Worm (Caenorhabditis elegans): Measurements from ENCODE around the gene R74.7.

The R74.7 gene

DNA sequence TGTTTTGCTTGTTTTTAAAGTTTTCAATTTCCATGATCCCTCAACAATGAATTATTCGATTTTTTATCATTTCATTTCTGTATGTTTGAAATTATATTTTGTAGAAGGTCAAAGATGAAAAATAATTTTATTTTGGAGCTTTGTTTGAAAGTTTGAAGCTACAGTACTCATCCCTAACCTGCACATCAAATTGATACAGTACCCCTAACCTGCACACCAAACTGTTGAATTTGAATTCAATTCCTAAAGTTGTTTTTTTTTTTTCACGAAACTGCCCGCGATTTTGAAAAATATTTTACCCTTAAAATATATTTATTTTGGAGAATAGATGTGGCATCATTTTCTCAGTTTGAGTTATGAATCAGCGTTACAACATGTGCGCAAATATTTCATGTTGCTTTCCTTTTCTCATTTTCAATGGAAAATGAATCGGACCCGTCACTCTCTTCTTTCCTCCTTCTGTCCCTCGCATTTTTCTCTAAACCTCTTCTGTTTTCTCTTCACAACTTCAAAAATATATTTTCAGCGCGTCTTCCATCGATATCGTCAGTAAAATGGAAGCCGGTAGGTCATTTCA, 1.6 kb downstream of the R74.7 start, which contains the start of gene R74.8 (continued):
- TF ChIP-seq F22D6.2 (tag; optimal IDR thresholded peaks at IDR 0.05) (no peak), tbx-9 (tag; optimal IDR thresholded peaks at IDR 0.05; ENCODE audit: borderline replicate concordance) (no peak), lin-26 (GFP tag; IDR thresholded peaks at IDR 0.05) (no peak), chd-7 (tag; optimal IDR thresholded peaks at IDR 0.05) (no peak), ets-4 (GFP tag; optimal IDR thresholded peaks at IDR 0.05) (no peak), pbrm-1 (GFP tag; IDR thresholded peaks at IDR 0.05) (no peak), ceh-79 (tag; optimal IDR thresholded peaks at IDR 0.05) (no peak), unc-130 (GFP tag; optimal IDR thresholded peaks at IDR 0.05) (peak; percentile 64), hmg-20 (GFP tag; IDR thresholded peaks at IDR 0.05) (no peak), B0019.2 (GFP tag; conservative IDR thresholded peaks at IDR 0.05) (0 out of 2 replicates have a peak, but pooled peaks have one; percentile 19), unc-62 (GFP tag; optimal IDR thresholded peaks at IDR 0.05) (no peak), ztf-25 (GFP tag; IDR thresholded peaks at IDR 0.05) (no peak), aptf-2 (GFP tag; conservative IDR thresholded peaks at IDR 0.05) (no peak), aptf-3 (GFP tag; IDR thresholded peaks at IDR 0.05) (no peak), mes-4 (tag; optimal IDR thresholded peaks at IDR 0.05) (no peak), madf-8 (GFP tag; conservative IDR thresholded peaks at IDR 0.05) (peak; percentile 62), akir-1 (GFP tag; optimal IDR thresholded peaks at IDR 0.05) (no peak), B0336.3 (GFP tag; IDR thresholded peaks at IDR 0.05) (no peak), atf-7 (tag; optimal IDR thresholded peaks at IDR 0.05) (no peak), F57C9.4 (tag; optimal IDR thresholded peaks at IDR 0.05) (no peak), zim-3 (tag; optimal IDR thresholded peaks at IDR 0.05) (no peak), nhr-80 (tag; optimal IDR thresholded peaks at IDR 0.05) (no peak), madf-3 (GFP tag; IDR thresholded peaks at IDR 0.05) (peak; percentile 82), mxl-1 (tag; optimal IDR thresholded peaks at IDR 0.05) (no peak), ccch-3 (GFP tag; optimal IDR thresholded peaks at IDR 0.05) (no peak), F49E8.2 (tag; optimal IDR thresholded peaks at IDR 0.05; ENCODE audit: insufficient read depth) (peak; percentile 61), repo-1 (tag; optimal IDR thresholded peaks at IDR 0.05) (no peak)

DNA sequence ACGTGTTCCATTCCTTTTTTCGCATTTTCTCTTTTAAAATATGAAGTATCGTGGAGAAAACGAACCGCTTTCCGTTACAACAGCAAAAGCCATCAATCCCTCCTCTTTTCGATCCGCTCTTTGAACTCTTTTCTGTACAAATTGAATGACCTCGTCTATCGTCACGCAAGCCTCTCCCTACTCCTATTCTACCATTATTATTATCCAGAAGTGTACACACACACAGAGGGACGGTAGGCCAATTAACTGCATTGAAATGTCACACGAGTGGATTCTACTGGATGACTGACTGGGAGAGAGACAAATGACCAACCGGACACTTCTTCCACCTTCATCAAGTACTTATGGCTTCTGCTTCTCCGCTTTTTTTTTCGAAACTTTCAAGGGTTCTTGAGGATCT, 4.0 kb downstream of the R74.7 start:
- TF ChIP-seq nhr-179 (tag; optimal IDR thresholded peaks at IDR 0.05): no peak
- TF ChIP-seq ceh-40 (GFP tag; IDR thresholded peaks at IDR 0.05): no peak
- TF ChIP-seq ets-4 (GFP tag; optimal IDR thresholded peaks at IDR 0.05): no peak
- TF ChIP-seq snpc-1.3 (tag; optimal IDR thresholded peaks at IDR 0.05; ENCODE audit: insufficient read depth): peak; percentile 15
- no peak for TF ChIP-seq ama-1 (optimal IDR thresholded peaks at IDR 0.05)
- peak in 1 of 2 experiments; percentile 22 for TF ChIP-seq ama-1 (GFP tag; optimal IDR thresholded peaks at IDR 0.05)
- TF ChIP-seq madf-6 (GFP tag; IDR thresholded peaks at IDR 0.05): peak; percentile 40; the same call in 1 of the 2 replicates
- TF ChIP-seq bed-2 (GFP tag; IDR thresholded peaks at IDR 0.05): no peak
- no peak for TF ChIP-seq ztf-28 (GFP tag; IDR thresholded peaks at IDR 0.05)
- no peak for TF ChIP-seq ccch-3 (GFP tag; optimal IDR thresholded peaks at IDR 0.05)
- 0 out of 2 replicates have a peak, but pooled peaks have one; percentile 19 for TF ChIP-seq ekl-4 (GFP tag; IDR thresholded peaks at IDR 0.05)
- TF ChIP-seq unc-62 (GFP tag; optimal IDR thresholded peaks at IDR 0.05): no peak
- TF ChIP-seq gei-17 (GFP tag; optimal IDR thresholded peaks at IDR 0.05): no peak
- TF ChIP-seq hrde-1 (tag; optimal IDR thresholded peaks at IDR 0.05; ENCODE audit: borderline replicate concordance): peak; percentile 36
- 0 out of 2 replicates have a peak, but pooled peaks have one; percentile 9 for TF ChIP-seq hsf-1 (GFP tag; IDR thresholded peaks at IDR 0.05)
- no peak for TF ChIP-seq snpc-3.4 (tag; optimal IDR thresholded peaks at IDR 0.05)
- peak; percentile 65 for TF ChIP-seq B0336.3 (GFP tag; IDR thresholded peaks at IDR 0.05)
- TF ChIP-seq unc-130 (GFP tag; optimal IDR thresholded peaks at IDR 0.05): no peak
- TF ChIP-seq nfya-1 (tag; optimal IDR thresholded peaks at IDR 0.05; ENCODE audit: borderline replicate concordance, insufficient read depth): no peak
- no peak for TF ChIP-seq cebp-1 (GFP tag; IDR thresholded peaks at IDR 0.05)
- peak; percentile 27 for TF ChIP-seq cebp-1 (tag; optimal IDR thresholded peaks at IDR 0.05)
- peak; percentile 54; the same call in 1 of the 2 replicates for TF ChIP-seq pbrm-1 (GFP tag; IDR thresholded peaks at IDR 0.05)
- TF ChIP-seq lag-1 (GFP tag; IDR thresholded peaks at IDR 0.05): no peak
- TF ChIP-seq lin-26 (GFP tag; IDR thresholded peaks at IDR 0.05): no peak
- TF ChIP-seq F22D6.2 (tag; optimal IDR thresholded peaks at IDR 0.05): no peak
- no peak for TF ChIP-seq lsy-27 (tag; optimal IDR thresholded peaks at IDR 0.05; ENCODE audit: borderline replicate concordance, insufficient read depth)
- peak; percentile 44 for TF ChIP-seq F49E8.2 (tag; optimal IDR thresholded peaks at IDR 0.05; ENCODE audit: insufficient read depth)
- TF ChIP-seq lsl-1 (GFP tag; optimal IDR thresholded peaks at IDR 0.05): no peak
- TF ChIP-seq attf-6 (GFP tag; IDR thresholded peaks at IDR 0.05): 0 out of 2 replicates have a peak, but pooled peaks have one; percentile 45

Measured in whole organism, young adult.